Fruit fly (Drosophila melanogaster) whole organism, wandering third instar larva: ENCODE results near the gene cup.

Experiments
- brk ChIP-seq: fragments of 200-800 bp; sonication (Bioruptor generic); optimal IDR thresholded peaks from 2 replicates; lab custom pipeline; 2016; ENCODE audit warnings: missing biosample characterization, mild to moderate bottlenecking, missing genetic modification characterization
- ey ChIP-seq: fragments of 200-800 bp; sonication (Bioruptor generic); optimal IDR thresholded peaks from 2 replicates; lab custom pipeline; 2016; ENCODE audit warnings: missing biosample characterization, missing genetic modification characterization
- fru ChIP-seq: fragments of 200-800 bp; sonication (Bioruptor generic); optimal IDR thresholded peaks from 3 replicates; lab custom pipeline; 2016; ENCODE audit warnings: missing biosample characterization, mild to moderate bottlenecking, missing genetic modification characterization
- pan ChIP-seq: fragments of >200 bp; optimal IDR thresholded peaks from 2 replicates; lab custom pipeline; 2017
- psq ChIP-seq: fragments of 200-800 bp; sonication (Bioruptor generic); optimal IDR thresholded peaks from 3 replicates; lab custom pipeline; 2017; ENCODE audit warnings: missing biosample characterization, mild to moderate bottlenecking, missing genetic modification characterization, moderate library complexity
- sv ChIP-seq: fragments of 200-800 bp; sonication (Bioruptor generic); optimal IDR thresholded peaks from 3 replicates; lab custom pipeline; 2016; ENCODE audit warnings: missing biosample characterization, missing genetic modification characterization
- woc ChIP-seq: sonication (Bioruptor generic); optimal IDR thresholded peaks from 2 replicates; lab custom pipeline; 2016; ENCODE audit warnings: missing biosample characterization, mild to moderate bottlenecking, missing genetic modification characterization

DNA sequence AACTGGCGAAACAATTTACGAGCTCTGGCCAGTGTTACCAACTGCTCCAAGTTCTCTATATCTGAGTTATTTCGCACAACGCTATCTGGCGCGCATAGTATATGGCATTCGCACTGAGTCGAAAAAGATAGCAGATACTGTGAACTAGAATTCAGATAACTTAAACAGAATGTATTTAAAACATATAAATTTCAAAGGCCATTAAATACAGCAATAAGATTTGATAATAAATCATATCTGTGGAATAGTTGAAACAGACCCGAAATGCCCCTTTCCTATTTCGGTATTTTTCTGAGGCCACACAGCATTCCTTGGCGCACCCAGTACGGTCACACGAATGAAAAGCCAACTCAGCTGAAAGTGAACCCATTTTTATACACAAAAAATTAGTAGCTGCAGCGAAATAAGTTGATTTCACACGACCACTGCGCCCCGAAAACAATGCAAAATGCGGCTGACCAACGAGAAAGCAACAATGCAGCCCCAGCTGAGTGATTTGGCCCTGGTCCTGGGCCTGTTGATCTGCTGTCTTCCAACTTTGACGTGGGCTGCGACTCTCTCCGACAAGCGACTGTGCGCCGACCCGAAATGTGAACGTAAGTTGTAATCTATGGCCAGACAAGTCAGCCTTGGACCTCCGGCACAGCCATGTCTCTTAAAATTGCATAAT is 14.2 kb upstream of the cup start, which contains the start of the genes CG31635 and Tango1:
- TF ChIP-seq woc (GFP tag; lab: Kevin White, UChicago) (no peak), sv (GFP tag; lab: Kevin White, UChicago) (no peak), fru (no peak), psq (GFP tag; lab: Kevin White, UChicago) (no peak), pan (lab: Kevin White, UChicago) (no peak), brk (GFP tag; lab: Kevin White, UChicago) (no peak), ey (peak; percentile 23)
